Worm (Caenorhabditis elegans) whole organism, L4 larva: ENCODE data around the gene K01D12.5.

Experiments used
- T26A8.4 ChIP-seq: fragments of 200-800 bp; sonication (Bioruptor generic); IDR thresholded peaks from 2 replicates; pipeline ENCODE4 v1.3.6; 2022; ENCODE audit warnings: missing genetic modification characterization, missing compliant biosample characterization
- Y75B8A.6 ChIP-seq: fragments of 200-800 bp; sonication (Bioruptor generic); IDR thresholded peaks from 2 replicates; pipeline ENCODE4 v1.3.6; 2022; ENCODE audit warnings: missing genetic modification reagents, missing genetic modification characterization, missing compliant biosample characterization
- ZK546.5 ChIP-seq, 2 experiments: sonication (generic microtip); optimal IDR thresholded peaks; 2 replicates each; lab custom pipeline; 2017; ENCODE audit warnings: missing biosample characterization in 2 of 2, missing genetic modification characterization in 2 of 2
- ama-1 ChIP-seq: fragments of 150-350 bp; optimal IDR thresholded peaks from 2 replicates; lab custom pipeline; 2014; ENCODE audit warnings: inconsistent platforms, mixed read lengths
- ceh-20 ChIP-seq: fragments of 200-800 bp; sonication (Bioruptor generic); IDR thresholded peaks from 2 replicates; pipeline ENCODE4 v1.3.6; 2022; ENCODE audit warnings: missing genetic modification reagents, missing genetic modification characterization, missing compliant biosample characterization
- ceh-28 ChIP-seq: fragments of 150-350 bp; optimal IDR thresholded peaks from 2 replicates; lab custom pipeline; 2014; ENCODE audit warnings: missing biosample characterization, missing genetic modification reagents, missing genetic modification characterization
- ceh-62 ChIP-seq: sonication (generic microtip); optimal IDR thresholded peaks from 2 replicates; lab custom pipeline; 2017; ENCODE audit warnings: missing biosample characterization, missing genetic modification characterization
- ceh-82 ChIP-seq: sonication (generic microtip); optimal IDR thresholded peaks from 2 replicates; lab custom pipeline; 2017; ENCODE audit warnings: missing biosample characterization, missing genetic modification characterization
- cey-2 ChIP-seq: sonication (generic microtip); optimal IDR thresholded peaks from 3 replicates; lab custom pipeline; 2017; ENCODE audit warnings: missing genetic modification characterization, mild to moderate bottlenecking, missing compliant biosample characterization, antibody characterized with exemption, borderline replicate concordance; ENCODE audit not compliant: insufficient read depth
- daf-16 ChIP-seq, 3 experiments: sonication (generic microtip); optimal IDR thresholded peaks; 2 replicates each; lab custom pipeline; 2016 to 2017; ENCODE audit warnings: missing genetic modification characterization in 3 of 3, missing genetic modification reagents in 3 of 3, mild to moderate bottlenecking in 2 of 3, missing compliant biosample characterization in 2 of 3, missing biosample characterization in 1 of 3, moderate library complexity in 1 of 3
- dmd-8 ChIP-seq: fragments of 200-800 bp; sonication (Bioruptor generic); IDR thresholded peaks from 2 replicates; pipeline ENCODE4 v1.3.6; 2022; ENCODE audit warnings: missing genetic modification characterization, missing compliant biosample characterization
- dmd-9 ChIP-seq: fragments of 200-800 bp; sonication (Bioruptor generic); IDR thresholded peaks from 2 replicates; pipeline ENCODE4 v1.3.6; 2022; ENCODE audit warnings: missing genetic modification reagents, missing genetic modification characterization, missing compliant biosample characterization
- fkh-10 ChIP-seq: fragments of 150-350 bp; optimal IDR thresholded peaks from 2 replicates; lab custom pipeline; 2014; ENCODE audit warnings: missing biosample characterization, missing genetic modification reagents, missing genetic modification characterization
- fos-1 ChIP-seq: fragments of 150-350 bp; optimal IDR thresholded peaks from 2 replicates; lab custom pipeline; 2014; ENCODE audit warnings: missing biosample characterization, missing genetic modification characterization
- hif-1 ChIP-seq, 2 experiments: sonication (generic microtip); optimal IDR thresholded peaks; 2 replicates each; lab custom pipeline; 2016 to 2017; ENCODE audit warnings: missing compliant biosample characterization in 2 of 2, missing genetic modification characterization in 2 of 2, missing genetic modification reagents in 2 of 2, missing genotype in 2 of 2, mild to moderate bottlenecking in 1 of 2
- hlh-11 ChIP-seq: fragments of 200-800 bp; sonication (Bioruptor generic); optimal IDR thresholded peaks from 2 replicates; lab custom pipeline; 2018; ENCODE audit warnings: mild to moderate bottlenecking, missing genetic modification characterization, missing compliant biosample characterization
- jun-1 ChIP-seq: fragments of 150-350 bp; optimal IDR thresholded peaks from 2 replicates; lab custom pipeline; 2014; ENCODE audit warnings: missing biosample characterization, missing genetic modification reagents, missing genetic modification characterization
- lin-29 ChIP-seq: fragments of 200-800 bp; sonication (Bioruptor generic); IDR thresholded peaks from 2 replicates; pipeline ENCODE4 v1.3.6; 2022; ENCODE audit warnings: missing genetic modification reagents, missing genetic modification characterization, missing compliant biosample characterization
- lin-38 ChIP-seq: fragments of 200-800 bp; sonication (Bioruptor generic); IDR thresholded peaks from 2 replicates; pipeline ENCODE4 v1.3.6; 2022; ENCODE audit warnings: missing genetic modification reagents, missing genetic modification characterization, missing compliant biosample characterization
- lin-39 ChIP-seq: fragments of 150-350 bp; optimal IDR thresholded peaks from 2 replicates; lab custom pipeline; 2014; ENCODE audit warnings: missing biosample characterization, missing genetic modification reagents, missing genetic modification characterization
- lsy-2 ChIP-seq, 2 experiments: fragments of 150-350 bp in 1 of 2; sonication (generic microtip) in 1 of 2; optimal IDR thresholded peaks; 2 replicates each; lab custom pipeline; 2014 to 2017; ENCODE audit warnings: missing biosample characterization in 2 of 2, missing genetic modification characterization in 2 of 2
- madf-5 ChIP-seq, 2 experiments: fragments of 200-800 bp; sonication (Bioruptor generic); IDR thresholded peaks; 2 replicates each; pipeline ENCODE4 v1.3.6; 2022; ENCODE audit warnings: missing compliant biosample characterization in 2 of 2, missing genetic modification characterization in 2 of 2
- mep-1 ChIP-seq: fragments of 150-350 bp; sonication (generic microtip); optimal IDR thresholded peaks from 3 replicates; lab custom pipeline; 2014; ENCODE audit warnings: missing biosample characterization, missing genetic modification characterization
- mxl-2 ChIP-seq: fragments of 200-800 bp; sonication (Bioruptor generic); conservative IDR thresholded peaks from 2 replicates; pipeline ENCODE4 v1.3.6; 2022; ENCODE audit warnings: missing genetic modification reagents, missing genetic modification characterization, missing compliant biosample characterization
- nhr-10 ChIP-seq: fragments of 150-350 bp; optimal IDR thresholded peaks from 2 replicates; lab custom pipeline; 2014; ENCODE audit warnings: missing biosample characterization, missing genetic modification characterization
- nhr-11 ChIP-seq: fragments of 150-350 bp; optimal IDR thresholded peaks from 2 replicates; lab custom pipeline; 2014; ENCODE audit warnings: missing biosample characterization, missing genetic modification characterization
- nhr-111 ChIP-seq: fragments of 200-800 bp; sonication (Bioruptor generic); optimal IDR thresholded peaks from 2 replicates; lab custom pipeline; 2018; ENCODE audit warnings: mild to moderate bottlenecking, missing genetic modification characterization, missing compliant biosample characterization
- nhr-6 ChIP-seq: fragments of 150-350 bp; optimal IDR thresholded peaks from 2 replicates; lab custom pipeline; 2014; ENCODE audit warnings: missing biosample characterization, missing genetic modification characterization
- nhr-76 ChIP-seq: fragments of 150-350 bp; optimal IDR thresholded peaks from 2 replicates; lab custom pipeline; 2014; ENCODE audit warnings: missing biosample characterization, missing genetic modification characterization
- pha-4 ChIP-seq, 2 experiments: fragments of 150-350 bp in 1 of 2; fragments of 200-800 bp in 1 of 2; sonication (Bioruptor generic) in 1 of 2; IDR thresholded peaks in 1 of 2; optimal IDR thresholded peaks in 1 of 2; 2 replicates each; pipeline versions ENCODE4 v1.3.6 to Lab custom; 2014 to 2022; ENCODE audit warnings: missing genetic modification characterization in 2 of 2, missing genetic modification reagents in 2 of 2, missing biosample characterization in 1 of 2, missing compliant biosample characterization in 1 of 2
- php-3 ChIP-seq: fragments of 200-800 bp; sonication (Bioruptor generic); IDR thresholded peaks from 2 replicates; pipeline ENCODE4 v1.3.6; 2022; ENCODE audit warnings: missing genetic modification reagents, missing genetic modification characterization, missing compliant biosample characterization
- sdz-12 ChIP-seq: fragments of 200-800 bp; sonication (Bioruptor generic); optimal IDR thresholded peaks from 2 replicates; lab custom pipeline; 2018; ENCODE audit warnings: mild to moderate bottlenecking, missing genetic modification characterization, missing compliant biosample characterization
- spr-1 ChIP-seq: sonication (generic microtip); optimal IDR thresholded peaks from 2 replicates; lab custom pipeline; 2016; ENCODE audit warnings: mild to moderate bottlenecking, missing genetic modification characterization, missing compliant biosample characterization
- tag-97 ChIP-seq: fragments of 200-800 bp; sonication (Bioruptor generic); IDR thresholded peaks from 2 replicates; pipeline ENCODE4 v1.3.6; 2022; ENCODE audit warnings: missing genetic modification characterization, missing compliant biosample characterization
- unc-130 ChIP-seq: sonication (generic microtip); optimal IDR thresholded peaks from 2 replicates; lab custom pipeline; 2016; ENCODE audit warnings: missing genetic modification reagents, missing genetic modification characterization, missing compliant biosample characterization
- unc-62 ChIP-seq, 3 experiments: fragments of 150-350 bp in 1 of 3; sonication (generic microtip); optimal IDR thresholded peaks in 2 of 3; peaks in 1 of 3; 1 replicate in 1 of 3; 2 replicates in 2 of 3; lab custom pipeline; 2014 to 2017; ENCODE audit warnings: missing biosample characterization in 3 of 3, missing genetic modification characterization in 3 of 3, missing genetic modification reagents in 3 of 3, missing genotype in 1 of 3
- vab-7 ChIP-seq: fragments of 200-800 bp; sonication (Bioruptor generic); IDR thresholded peaks from 2 replicates; pipeline ENCODE4 v1.3.6; 2022; ENCODE audit warnings: missing genetic modification reagents, missing genetic modification characterization, missing compliant biosample characterization
- zfp-3 ChIP-seq: fragments of 200-800 bp; sonication (Bioruptor generic); conservative IDR thresholded peaks from 2 replicates; pipeline ENCODE4 v1.3.6; 2022; ENCODE audit warnings: missing genetic modification reagents, missing genetic modification characterization, missing compliant biosample characterization

Gene K01D12.5

ce11 chrV:12354193-12354830 is 43.3 kb upstream of the K01D12.5 start (continued):
- TF ChIP-seq nhr-6 (no peak), daf-16 (GFP tag; optimal IDR thresholded peaks at IDR 0.05; lab: Kevin White, UChicago) (no peak), daf-16 (tag; optimal IDR thresholded peaks at IDR 0.05; lab: Kevin White, UChicago) (no peak), sdz-12 (GFP tag; lab: Kevin White, UChicago) (no peak), spr-1 (tag; lab: Kevin White, UChicago) (peak; percentile 39), ceh-20 (GFP tag; lab: Robert Waterston, UW) (no peak), vab-7 (GFP tag; lab: Robert Waterston, UW) (no peak), ceh-82 (tag; lab: Kevin White, UChicago) (no peak), nhr-111 (GFP tag; lab: Kevin White, UChicago) (no peak), ceh-62 (tag; lab: Kevin White, UChicago) (no peak), jun-1 (tag; lab: Kevin White, UChicago) (no peak), unc-130 (GFP tag; lab: Kevin White, UChicago) (no peak), Y75B8A.6 (no peak), ZK546.5 (tag; optimal IDR thresholded peaks at IDR 0.05; lab: Kevin White, UChicago) (no peak), fkh-10 (GFP tag; lab: Kevin White, UChicago) (no peak), T26A8.4 (GFP tag; lab: Robert Waterston, UW) (peak; percentile 49; the same call in 1 of the 2 replicates), dmd-9 (GFP tag; lab: Robert Waterston, UW) (no peak), ama-1 (lab: Kevin White, UChicago) (peak; percentile 41), hif-1 (tag; optimal IDR thresholded peaks at IDR 0.05; lab: Kevin White, UChicago) (no peak), lin-38 (no peak), ceh-28 (tag; lab: Kevin White, UChicago) (no peak), zfp-3 (GFP tag; lab: Robert Waterston, UW) (no peak), madf-5 (GFP tag; IDR thresholded peaks at IDR 0.05; lab: Robert Waterston, UW) (no peak), lin-29 (GFP tag; lab: Robert Waterston, UW) (0 out of 2 replicates have a peak, but pooled peaks have one; percentile 8), lsy-2 (tag; optimal IDR thresholded peaks at IDR 0.05; lab: Kevin White, UChicago) (no peak), pha-4 (GFP tag; IDR thresholded peaks at IDR 0.05; lab: Robert Waterston, UW) (no peak), pha-4 (tag; optimal IDR thresholded peaks at IDR 0.05; lab: Kevin White, UChicago) (no peak), hlh-11 (peak; percentile 76)
- TF ChIP-seq, all 104 proteins: peak for 10

- TF ChIP-seq hif-1 (tag; optimal IDR thresholded peaks at IDR 0.05; lab: Kevin White, UChicago) (no peak), nhr-11 (tag; lab: Kevin White, UChicago) (no peak), cey-2 (tag; lab: Kevin White, UChicago) (no peak), mxl-2 (no peak), unc-62 (GFP tag; optimal IDR thresholded peaks at IDR 0.05 in 1 of 2; lab: Kevin White, UChicago) (no peak), unc-62 (tag; optimal IDR thresholded peaks at IDR 0.05; lab: Kevin White, UChicago) (no peak), nhr-76 (tag; lab: Kevin White, UChicago) (no peak), tag-97 (no peak), nhr-10 (tag; lab: Kevin White, UChicago) (no peak), fos-1 (tag; lab: Kevin White, UChicago) (no peak), dmd-8 (GFP tag; lab: Robert Waterston, UW) (no peak), lin-39 (tag; lab: Kevin White, UChicago) (no peak), mep-1 (tag; lab: Kevin White, UChicago) (no peak), php-3 (GFP tag; lab: Robert Waterston, UW) (no peak)
Observed at ce11 chrV:12357632-12358031, 40.0 kb upstream of the K01D12.5 start.
